Worm (Caenorhabditis elegans): Measurements from ENCODE around the gene srw-119.
"Not testable (repeated sequence)": the region's sequence is repeated elsewhere in the genome, so short reads cannot be mapped to it uniquely, and the experiment has no call there.

The srw-119 gene

DNA sequence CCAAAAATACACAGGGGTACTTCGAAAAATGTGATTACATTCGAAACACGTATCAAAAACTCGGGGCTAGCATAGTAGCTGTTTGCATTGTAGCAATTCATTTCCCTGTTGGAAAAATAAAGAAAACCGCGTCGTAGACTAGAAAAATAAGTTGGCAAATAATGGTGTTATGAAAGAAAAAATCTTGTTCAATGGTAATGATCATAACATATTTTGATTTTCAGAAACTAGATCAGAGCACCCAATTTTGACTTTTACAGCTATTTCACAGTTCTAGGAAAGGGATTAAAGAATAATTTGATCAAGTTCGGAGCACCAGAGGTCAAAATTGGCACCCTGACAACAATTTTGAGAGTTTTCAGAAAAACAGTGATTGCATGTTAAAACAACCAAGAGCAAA, 44.3 kb downstream of the srw-119 start, which contains the start of gene srh-248:
Gene srh-248 (minus strand): TSS at position 101 of the 400 bp plus-strand sequence.
- not testable (repeated sequence) for TF ChIP-seq ztf-23 (GFP tag; IDR thresholded peaks at IDR 0.05); med-1 (GFP tag; optimal IDR thresholded peaks at IDR 0.05; ENCODE audit: insufficient read depth); flt-1 (GFP tag; IDR thresholded peaks at IDR 0.05)

DNA sequence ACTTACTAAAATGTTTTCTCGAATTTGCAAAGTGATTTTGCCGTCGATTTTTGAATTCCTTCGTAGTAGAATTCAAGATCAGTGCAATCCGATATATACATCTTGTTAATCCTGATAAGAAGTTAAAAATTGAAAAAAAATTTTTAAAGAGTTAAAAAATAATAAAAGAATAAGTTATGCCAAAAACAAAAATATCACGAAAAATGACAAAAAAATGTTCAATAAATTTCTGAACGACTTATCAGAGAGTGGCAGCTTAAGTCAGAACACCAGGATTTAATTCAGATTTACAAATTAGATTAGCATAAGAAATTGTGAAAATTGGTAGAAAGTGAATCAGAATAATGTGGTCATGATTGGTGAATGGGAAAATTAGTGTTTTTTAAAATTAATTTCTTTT, 47.5 kb downstream of the srw-119 start, which contains the start of gene srw-122:
Gene srw-122 (minus strand): TSS at position 101 of the 400 bp plus-strand sequence.
- not testable (repeated sequence) for TF ChIP-seq tab-1 (GFP tag; IDR thresholded peaks at IDR 0.05); flt-1 (GFP tag; IDR thresholded peaks at IDR 0.05); klf-2 (GFP tag; conservative IDR thresholded peaks at IDR 0.05)
